Fruit fly (Drosophila melanogaster) whole organism, pupa: ENCODE results near the gene Pdh.

Source experiments
- CG13204 ChIP-seq: fragments of 200-800 bp; sonication (Bioruptor generic); optimal IDR thresholded peaks from 2 replicates; lab custom pipeline; 2018; ENCODE audit warnings: missing biosample characterization, mild to moderate bottlenecking, missing genetic modification characterization, moderate library complexity
- CG14655 ChIP-seq: fragments of 200-800 bp; sonication (Bioruptor generic); optimal IDR thresholded peaks from 3 replicates; lab custom pipeline; 2017; ENCODE audit warnings: mild to moderate bottlenecking, missing biosample characterization, missing genetic modification reagents, missing genetic modification characterization
- Pif1A ChIP-seq: fragments of 200-800 bp; sonication (Bioruptor generic); optimal IDR thresholded peaks from 3 replicates; lab custom pipeline; 2016; ENCODE audit warnings: missing biosample characterization, missing genetic modification characterization
- Pif1B ChIP-seq: fragments of 200-800 bp; sonication (Bioruptor generic); optimal IDR thresholded peaks from 3 replicates; lab custom pipeline; 2016; ENCODE audit warnings: missing biosample characterization, missing genetic modification characterization
- gl ChIP-seq: fragments of 200-800 bp; sonication (Bioruptor generic); optimal IDR thresholded peaks from 2 replicates; lab custom pipeline; 2018; ENCODE audit warnings: missing biosample characterization, mild to moderate bottlenecking, missing genetic modification characterization

DNA sequence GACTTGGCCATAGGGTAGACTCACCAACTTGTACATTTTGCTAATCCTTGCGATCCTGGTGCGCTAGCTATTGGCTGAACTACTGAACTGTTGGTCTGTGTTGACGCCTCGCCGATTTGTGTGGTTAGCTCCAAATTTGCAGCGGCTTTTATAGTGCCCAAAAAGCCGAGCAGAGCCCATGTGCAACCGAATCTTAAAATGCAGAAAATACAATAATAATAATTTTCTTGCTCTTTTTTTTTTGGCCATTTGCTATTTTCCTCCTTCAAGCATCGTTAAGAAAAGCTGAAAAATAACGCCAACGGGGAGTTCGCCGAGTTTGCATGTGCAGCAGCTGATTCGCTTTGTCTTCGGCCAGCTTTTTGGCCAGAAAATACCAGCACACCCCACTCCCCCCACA lies 45.7 kb downstream of the Pdh start, which contains the start of gene CG13042:
- TF ChIP-seq gl (tag; lab: Kevin White, UChicago) (no peak), CG13204 (GFP tag; lab: Kevin White, UChicago) (no peak), Pif1A (GFP tag; lab: Kevin White, UChicago) (no peak), Pif1B (GFP tag; lab: Kevin White, UChicago) (no peak), CG14655 (no peak)
